Worm (Caenorhabditis elegans) whole organism, L2 larva: ENCODE data around the gene gakh-1.

ENCODE experiments used
- C34F6.9 ChIP-seq: fragments of 150-350 bp; optimal IDR thresholded peaks from 2 replicates; lab custom pipeline; 2014; ENCODE audit warnings: missing biosample characterization, missing genetic modification characterization
- F13H6.1 ChIP-seq: sonication (generic microtip); optimal IDR thresholded peaks from 2 replicates; lab custom pipeline; 2016; ENCODE audit warnings: missing genetic modification characterization, missing compliant biosample characterization
- R02D3.7 ChIP-seq: fragments of 150-350 bp; optimal IDR thresholded peaks from 2 replicates; lab custom pipeline; 2014; ENCODE audit warnings: missing biosample characterization, missing genetic modification characterization
- Y55F3AM.14 ChIP-seq: fragments of 200-800 bp; sonication (Bioruptor generic); optimal IDR thresholded peaks from 2 replicates; lab custom pipeline; 2018; ENCODE audit warnings: mild to moderate bottlenecking, missing genetic modification characterization, missing compliant biosample characterization
- ZK546.5 ChIP-seq: sonication (generic microtip); optimal IDR thresholded peaks from 2 replicates; lab custom pipeline; 2017; ENCODE audit warnings: missing biosample characterization, missing genetic modification characterization
- alr-1 ChIP-seq: fragments of 150-350 bp; optimal IDR thresholded peaks from 2 replicates; lab custom pipeline; 2014; ENCODE audit warnings: missing biosample characterization, missing genetic modification characterization
- aly-2 ChIP-seq: fragments of 150-350 bp; optimal IDR thresholded peaks from 2 replicates; lab custom pipeline; 2014; ENCODE audit warnings: missing biosample characterization, missing genetic modification characterization
- ama-1 ChIP-seq: fragments of 150-350 bp; optimal IDR thresholded peaks from 2 replicates; lab custom pipeline; 2018; ENCODE audit warnings: inconsistent platforms
- blmp-1 ChIP-seq: sonication (generic microtip); optimal IDR thresholded peaks from 2 replicates; lab custom pipeline; 2017; ENCODE audit warnings: missing genetic modification characterization, mild to moderate bottlenecking, missing compliant biosample characterization, antibody characterized with exemption, moderate library complexity; ENCODE audit not compliant: insufficient read depth
- ceh-16 ChIP-seq: fragments of 150-350 bp; optimal IDR thresholded peaks from 2 replicates; lab custom pipeline; 2014; ENCODE audit warnings: missing biosample characterization, missing genetic modification characterization
- ceh-82 ChIP-seq: fragments of 150-350 bp; optimal IDR thresholded peaks from 2 replicates; lab custom pipeline; 2014; ENCODE audit warnings: missing biosample characterization, missing genetic modification characterization
- crh-2 ChIP-seq: sonication (generic microtip); optimal IDR thresholded peaks from 2 replicates; lab custom pipeline; 2017; ENCODE audit warnings: missing biosample characterization, missing genetic modification characterization
- dmd-4 ChIP-seq: sonication (generic microtip); optimal IDR thresholded peaks from 2 replicates; lab custom pipeline; 2017; ENCODE audit warnings: missing biosample characterization, missing genetic modification characterization
- egl-27 ChIP-seq: sonication (generic microtip); optimal IDR thresholded peaks from 3 replicates; lab custom pipeline; 2017; ENCODE audit warnings: missing biosample characterization, missing genetic modification reagents, missing genetic modification characterization
- elt-1 ChIP-seq: fragments of 150-350 bp; optimal IDR thresholded peaks from 2 replicates; lab custom pipeline; 2014; ENCODE audit warnings: missing biosample characterization, missing genetic modification characterization
- elt-3 ChIP-seq: sonication (generic microtip); optimal IDR thresholded peaks from 2 replicates; lab custom pipeline; 2017; ENCODE audit warnings: missing biosample characterization, missing genetic modification characterization
- fos-1 ChIP-seq: fragments of 150-350 bp; optimal IDR thresholded peaks from 2 replicates; lab custom pipeline; 2014; ENCODE audit warnings: missing biosample characterization, missing genetic modification characterization
- gmeb-1 ChIP-seq: fragments of 150-350 bp; optimal IDR thresholded peaks from 2 replicates; lab custom pipeline; 2014; ENCODE audit warnings: missing biosample characterization, missing genetic modification characterization
- lin-11 ChIP-seq: fragments of 150-350 bp; sonication (generic microtip); optimal IDR thresholded peaks from 2 replicates; lab custom pipeline; 2014; ENCODE audit warnings: missing biosample characterization, missing genetic modification characterization, inconsistent platforms, mixed read lengths
- lin-13 ChIP-seq: fragments of 150-350 bp; optimal IDR thresholded peaks from 2 replicates; lab custom pipeline; 2014; ENCODE audit warnings: missing biosample characterization, missing genetic modification reagents, missing genetic modification characterization
- lin-39 ChIP-seq: fragments of 150-350 bp; optimal IDR thresholded peaks from 2 replicates; lab custom pipeline; 2014; ENCODE audit warnings: missing biosample characterization, missing genetic modification reagents, missing genetic modification characterization
- lsy-2 ChIP-seq, 2 experiments: fragments of 150-350 bp in 1 of 2; sonication (generic microtip) in 1 of 2; optimal IDR thresholded peaks; 2 replicates each; lab custom pipeline; 2014 to 2017; ENCODE audit warnings: missing biosample characterization in 2 of 2, missing genetic modification characterization in 2 of 2
- mab-5 ChIP-seq: fragments of 150-350 bp; optimal IDR thresholded peaks from 2 replicates; lab custom pipeline; 2014; ENCODE audit warnings: missing biosample characterization, missing genetic modification characterization
- mbf-1 ChIP-seq: sonication (generic microtip); optimal IDR thresholded peaks from 2 replicates; lab custom pipeline; 2017; ENCODE audit warnings: missing biosample characterization, missing genetic modification characterization
- mdl-1 ChIP-seq, 2 experiments: fragments of 150-350 bp in 1 of 2; sonication (generic microtip) in 1 of 2; optimal IDR thresholded peaks; 2 replicates each; lab custom pipeline; 2017; ENCODE audit warnings: missing biosample characterization in 2 of 2, missing genetic modification characterization in 2 of 2
- nhr-10 ChIP-seq: sonication (generic microtip); optimal IDR thresholded peaks from 2 replicates; lab custom pipeline; 2017; ENCODE audit warnings: missing biosample characterization, missing genetic modification characterization
- nhr-11 ChIP-seq: fragments of 150-350 bp; optimal IDR thresholded peaks from 2 replicates; lab custom pipeline; 2014; ENCODE audit warnings: missing biosample characterization, missing genetic modification characterization
- nhr-12 ChIP-seq: fragments of 150-350 bp; optimal IDR thresholded peaks from 2 replicates; lab custom pipeline; 2014; ENCODE audit warnings: missing biosample characterization, missing genetic modification characterization
- nhr-129 ChIP-seq: fragments of 150-350 bp; optimal IDR thresholded peaks from 2 replicates; lab custom pipeline; 2014; ENCODE audit warnings: missing biosample characterization, missing genetic modification characterization
- nhr-21 ChIP-seq: fragments of 150-350 bp; optimal IDR thresholded peaks from 2 replicates; lab custom pipeline; 2014; ENCODE audit warnings: missing biosample characterization, missing genetic modification characterization
- nhr-23 ChIP-seq: fragments of 150-350 bp; optimal IDR thresholded peaks from 2 replicates; lab custom pipeline; 2014; ENCODE audit warnings: missing biosample characterization, missing genetic modification reagents, missing genetic modification characterization
- nhr-237 ChIP-seq: fragments of 150-350 bp; optimal IDR thresholded peaks from 2 replicates; lab custom pipeline; 2014; ENCODE audit warnings: missing biosample characterization, missing genetic modification characterization
- nhr-25 ChIP-seq: fragments of 150-350 bp; sonication (generic microtip); optimal IDR thresholded peaks from 3 replicates; lab custom pipeline; 2014; ENCODE audit warnings: missing biosample characterization, missing genetic modification characterization
- nhr-6 ChIP-seq: fragments of 150-350 bp; optimal IDR thresholded peaks from 2 replicates; lab custom pipeline; 2014; ENCODE audit warnings: missing biosample characterization, missing genetic modification characterization
- nhr-77 ChIP-seq: fragments of 150-350 bp; optimal IDR thresholded peaks from 2 replicates; lab custom pipeline; 2014; ENCODE audit warnings: missing biosample characterization, missing genetic modification characterization
- peb-1 ChIP-seq: fragments of 150-350 bp; optimal IDR thresholded peaks from 2 replicates; lab custom pipeline; 2014; ENCODE audit warnings: missing biosample characterization, missing genetic modification characterization
- sem-4 ChIP-seq: fragments of 150-350 bp; optimal IDR thresholded peaks from 2 replicates; lab custom pipeline; 2014; ENCODE audit warnings: missing biosample characterization, missing genetic modification reagents, missing genetic modification characterization
- skn-1 ChIP-seq: sonication (generic microtip); optimal IDR thresholded peaks from 2 replicates; lab custom pipeline; 2017; ENCODE audit warnings: missing biosample characterization, missing genetic modification characterization
- sma-3 ChIP-seq: sonication (generic microtip); optimal IDR thresholded peaks from 2 replicates; lab custom pipeline; 2016; ENCODE audit warnings: missing genetic modification reagents, missing genetic modification characterization, missing compliant biosample characterization
- sma-9 ChIP-seq, 2 experiments: fragments of 150-350 bp in 1 of 2; sonication (generic microtip) in 1 of 2; optimal IDR thresholded peaks; 2 replicates each; lab custom pipeline; 2014 to 2016; ENCODE audit warnings: missing genetic modification characterization in 2 of 2, mild to moderate bottlenecking in 1 of 2, missing biosample characterization in 1 of 2, missing compliant biosample characterization in 1 of 2, missing genetic modification reagents in 1 of 2, moderate library complexity in 1 of 2
- snpc-4 ChIP-seq: fragments of 150-350 bp; optimal IDR thresholded peaks from 2 replicates; lab custom pipeline; 2014; ENCODE audit warnings: missing biosample characterization, missing genetic modification characterization
- unc-39 ChIP-seq: fragments of 150-350 bp; optimal IDR thresholded peaks from 2 replicates; lab custom pipeline; 2014; ENCODE audit warnings: missing biosample characterization, missing genetic modification characterization
- unc-55 ChIP-seq: fragments of 150-350 bp; sonication (generic microtip); optimal IDR thresholded peaks from 3 replicates; lab custom pipeline; 2014; ENCODE audit warnings: missing biosample characterization, missing genetic modification reagents, missing genetic modification characterization
- unc-62 ChIP-seq: fragments of 150-350 bp; optimal IDR thresholded peaks from 2 replicates; lab custom pipeline; 2014; ENCODE audit warnings: missing biosample characterization, missing genetic modification reagents, missing genetic modification characterization
- zag-1 ChIP-seq: fragments of 150-350 bp; optimal IDR thresholded peaks from 2 replicates; lab custom pipeline; 2014; ENCODE audit warnings: missing biosample characterization, missing genetic modification characterization
- ztf-1 ChIP-seq: fragments of 200-800 bp; sonication (Bioruptor generic); conservative IDR thresholded peaks from 2 replicates; pipeline ENCODE4 v1.3.6; 2022; ENCODE audit warnings: missing genetic modification characterization, missing compliant biosample characterization
- ztf-11 ChIP-seq: sonication (generic microtip); optimal IDR thresholded peaks from 2 replicates; lab custom pipeline; 2017; ENCODE audit warnings: missing biosample characterization, missing genetic modification characterization
- ztf-4 ChIP-seq: fragments of 150-350 bp; optimal IDR thresholded peaks from 2 replicates; lab custom pipeline; 2014; ENCODE audit warnings: missing biosample characterization, missing genetic modification characterization

gakh-1 gene

DNA sequence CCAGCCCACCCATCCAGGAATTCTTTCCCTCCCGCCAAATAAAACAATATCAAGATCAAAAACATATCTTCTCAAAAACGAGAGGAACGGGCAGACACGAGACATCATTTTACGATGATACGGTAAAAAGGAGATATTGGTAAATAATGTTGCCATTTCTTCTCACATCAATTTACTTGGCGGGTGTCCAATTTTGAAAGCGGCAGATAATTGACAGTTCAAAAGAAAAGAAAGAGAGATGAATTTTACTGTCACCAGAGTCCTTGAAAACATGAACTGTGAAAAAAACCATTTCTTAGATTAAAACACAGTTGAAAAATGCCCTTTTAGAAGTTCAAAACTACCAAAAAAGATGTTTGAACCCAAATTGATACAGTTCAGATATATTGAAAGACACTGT, 28.4 kb downstream of the gakh-1 start (continued):
- TF ChIP-seq unc-55 (GFP tag; lab: Kevin White, UChicago) (no peak), nhr-6 (tag; lab: Kevin White, UChicago) (no peak), ceh-16 (tag; lab: Kevin White, UChicago) (peak; percentile 48), blmp-1 (tag; lab: Kevin White, UChicago) (peak; percentile 54), ztf-4 (tag; lab: Kevin White, UChicago) (no peak), skn-1 (no peak), Y55F3AM.14 (GFP tag; lab: Kevin White, UChicago) (no peak), peb-1 (no peak)

DNA sequence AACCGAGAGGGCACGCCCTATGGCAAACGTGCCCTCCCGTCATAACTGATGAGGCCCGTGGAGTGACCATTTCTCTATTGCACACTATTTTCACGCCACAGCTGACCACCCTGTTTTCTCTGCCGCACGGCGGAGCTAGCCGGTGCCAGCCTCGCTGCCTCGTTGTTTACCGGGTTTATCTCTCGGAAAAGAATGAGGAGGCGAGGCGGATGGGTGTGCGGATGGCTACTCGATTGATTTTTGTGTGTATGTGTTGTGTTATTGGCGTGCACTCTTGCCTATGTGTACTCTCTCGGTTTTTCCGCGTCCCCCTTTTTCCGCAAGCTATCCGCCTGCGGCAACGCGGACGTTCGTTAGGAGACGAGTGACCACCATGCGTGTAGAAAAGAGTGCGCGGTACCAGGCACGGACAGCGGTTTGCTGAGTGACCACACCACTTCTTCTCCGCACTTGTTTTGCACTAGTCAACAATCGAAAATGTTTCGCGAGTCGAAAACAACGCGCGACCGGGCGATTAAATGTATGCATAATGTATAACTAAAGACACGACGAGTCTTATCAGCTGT, 29.8 kb downstream of the gakh-1 start:
- TF ChIP-seq mbf-1 (tag; lab: Kevin White, UChicago) (no peak), peb-1 (peak; percentile 94), nhr-11 (no peak), aly-2 (tag; lab: Kevin White, UChicago) (no peak), zag-1 (tag; lab: Kevin White, UChicago) (peak; percentile 63), mdl-1 (tag; optimal IDR thresholded peaks at IDR 0.05; lab: Kevin White, UChicago) (peak; percentile 68 to 81), ztf-11 (tag; lab: Kevin White, UChicago) (no peak), nhr-6 (tag; lab: Kevin White, UChicago) (no peak), unc-62 (GFP tag; lab: Kevin White, UChicago) (peak; percentile 20), blmp-1 (tag; lab: Kevin White, UChicago) (no peak), nhr-77 (tag; lab: Kevin White, UChicago) (no peak), lsy-2 (tag; optimal IDR thresholded peaks at IDR 0.05; lab: Kevin White, UChicago) (peak in 1 of 2 experiments; percentile 76), ceh-16 (tag; lab: Kevin White, UChicago) (no peak), fos-1 (tag; lab: Kevin White, UChicago) (peak; percentile 49), nhr-12 (tag; lab: Kevin White, UChicago) (no peak), egl-27 (peak; percentile 76), ama-1 (lab: Kevin White, UChicago) (no peak), mab-5 (tag; lab: Kevin White, UChicago) (no peak), sma-9 (GFP tag; optimal IDR thresholded peaks at IDR 0.05; lab: Kevin White, UChicago) (peak; percentile 87), sma-9 (tag; optimal IDR thresholded peaks at IDR 0.05; lab: Kevin White, UChicago) (no peak), sem-4 (tag; lab: Kevin White, UChicago) (peak; percentile 91), Y55F3AM.14 (GFP tag; lab: Kevin White, UChicago) (peak; percentile 98), elt-3 (no peak), unc-55 (GFP tag; lab: Kevin White, UChicago) (peak; percentile 41), nhr-23 (tag; lab: Kevin White, UChicago) (no peak), lin-11 (tag; lab: Kevin White, UChicago) (peak; percentile 47), sma-3 (peak; percentile 58), lin-39 (tag; lab: Kevin White, UChicago) (peak; percentile 66), snpc-4 (no peak), unc-39 (tag; lab: Kevin White, UChicago) (no peak), gmeb-1 (no peak), R02D3.7 (no peak), ZK546.5 (tag; lab: Kevin White, UChicago) (no peak), elt-1 (tag; lab: Kevin White, UChicago) (no peak), ztf-1 (no peak), lin-13 (GFP tag; lab: Kevin White, UChicago) (peak; percentile 3), nhr-10 (tag; lab: Kevin White, UChicago) (no peak), dmd-4 (no peak), nhr-25 (no peak), crh-2 (tag; lab: Kevin White, UChicago) (peak; percentile 68), ztf-4 (tag; lab: Kevin White, UChicago) (no peak), ceh-82 (tag; lab: Kevin White, UChicago) (no peak), F13H6.1 (peak; percentile 100), C34F6.9 (tag; lab: Kevin White, UChicago) (peak; percentile 51), nhr-129 (tag; lab: Kevin White, UChicago) (peak; percentile 46), skn-1 (no peak), nhr-21 (tag; lab: Kevin White, UChicago) (peak; percentile 83), nhr-237 (tag; lab: Kevin White, UChicago) (no peak), alr-1 (no peak)
